Worm (Caenorhabditis elegans) whole organism, early embryonic: ENCODE data around the gene F49F1.11.

Experiments used
- B0310.2 ChIP-seq: sonication (generic microtip); optimal IDR thresholded peaks from 2 replicates; lab custom pipeline; 2016; ENCODE audit warnings: mild to moderate bottlenecking, missing genetic modification characterization, missing compliant biosample characterization
- F13C5.2 ChIP-seq: sonication (generic microtip); optimal IDR thresholded peaks from 2 replicates; lab custom pipeline; 2017; ENCODE audit warnings: mild to moderate bottlenecking, missing genetic modification characterization, inconsistent platforms, missing compliant biosample characterization
- ama-1 ChIP-seq: fragments of 150-350 bp; optimal IDR thresholded peaks from 2 replicates; lab custom pipeline; 2014
- ceh-36 ChIP-seq: sonication (generic microtip); optimal IDR thresholded peaks from 2 replicates; lab custom pipeline; 2016; ENCODE audit warnings: missing genetic modification characterization, inconsistent platforms, missing compliant biosample characterization
- ets-7 ChIP-seq: sonication (generic microtip); optimal IDR thresholded peaks from 2 replicates; lab custom pipeline; 2016; ENCODE audit warnings: missing genotype, missing genetic modification characterization, missing compliant biosample characterization
- flt-1 ChIP-seq: fragments of 200-800 bp; sonication (Bioruptor generic); IDR thresholded peaks from 2 replicates; pipeline ENCODE4 v1.3.6; 2022; ENCODE audit warnings: missing genetic modification characterization, missing compliant biosample characterization
- hmbx-1 ChIP-seq: sonication (generic microtip); optimal IDR thresholded peaks from 2 replicates; lab custom pipeline; 2016; ENCODE audit warnings: mild to moderate bottlenecking, missing genetic modification characterization, missing compliant biosample characterization
- hmg-4 ChIP-seq: fragments of 200-800 bp; sonication (Bioruptor generic); optimal IDR thresholded peaks from 2 replicates; lab custom pipeline; 2018; ENCODE audit warnings: mild to moderate bottlenecking, missing genetic modification characterization, missing compliant biosample characterization
- hnd-1 ChIP-seq: sonication (generic microtip); optimal IDR thresholded peaks from 2 replicates; lab custom pipeline; 2016; ENCODE audit warnings: missing genetic modification characterization, missing compliant biosample characterization
- pes-1 ChIP-seq: fragments of 200-800 bp; sonication (Bioruptor generic); IDR thresholded peaks from 2 replicates; pipeline ENCODE4 v1.3.6; 2022; ENCODE audit warnings: missing genetic modification reagents, missing genetic modification characterization, missing compliant biosample characterization
- sea-1 ChIP-seq: fragments of 200-800 bp; sonication (Bioruptor generic); conservative IDR thresholded peaks from 2 replicates; pipeline ENCODE4 v1.3.6; 2022; ENCODE audit warnings: missing genetic modification characterization, missing compliant biosample characterization
- tbx-37 ChIP-seq: fragments of 200-800 bp; sonication (Bioruptor generic); conservative IDR thresholded peaks from 2 replicates; pipeline ENCODE4 v1.3.6; 2022; ENCODE audit warnings: missing genetic modification reagents, missing genetic modification characterization, missing compliant biosample characterization
- tra-4 ChIP-seq: sonication (generic microtip); optimal IDR thresholded peaks from 2 replicates; lab custom pipeline; 2017; ENCODE audit warnings: missing genetic modification characterization, missing compliant biosample characterization

DNA sequence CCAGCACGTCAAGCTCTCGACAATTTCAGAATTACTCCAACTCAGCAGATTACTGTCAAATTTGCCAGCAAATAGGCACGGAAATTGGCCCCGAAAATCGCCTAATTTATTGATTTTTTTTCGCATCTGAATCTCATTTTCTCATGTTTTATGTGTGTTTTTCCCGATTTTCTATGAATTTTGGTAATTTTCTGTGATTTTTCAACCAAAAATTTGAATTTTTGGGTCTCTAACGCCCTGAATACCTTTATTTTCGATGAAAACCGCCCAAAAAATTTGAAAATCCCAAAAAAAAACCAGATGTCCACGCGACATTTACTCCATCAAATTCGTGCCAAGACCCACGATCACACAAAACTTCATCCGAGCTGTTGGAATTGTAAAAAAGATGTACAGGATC is 34.9 kb upstream of the F49F1.11 start, which contains the start of gene dnj-15:
- TF ChIP-seq ets-7 (tag; lab: Kevin White, UChicago) (no peak), flt-1 (GFP tag; lab: Robert Waterston, UW) (no peak), ama-1 (lab: Kevin White, UChicago) (no peak), F13C5.2 (tag; lab: Kevin White, UChicago) (no peak), hmbx-1 (tag; lab: Kevin White, UChicago) (no peak), pes-1 (no peak), B0310.2 (tag; lab: Kevin White, UChicago) (no peak), hnd-1 (tag; lab: Kevin White, UChicago) (no peak), sea-1 (GFP tag; lab: Robert Waterston, UW) (no peak), ceh-36 (tag; lab: Kevin White, UChicago) (no peak), tbx-37 (GFP tag; lab: Robert Waterston, UW) (no peak), hmg-4 (GFP tag; lab: Kevin White, UChicago) (no peak), tra-4 (no peak)
